Fruit fly (Drosophila melanogaster) whole organism, wandering third instar larva: ENCODE results near the gene CG6094.

Experiments
- foxo ChIP-seq, 2 experiments: fragments of 200-800 bp; sonication (Bioruptor generic); optimal IDR thresholded peaks; 2 replicates in 1 of 2; 3 replicates in 1 of 2; lab custom pipeline; 2016 to 2017; ENCODE audit warnings: missing biosample characterization in 2 of 2, missing genetic modification characterization in 2 of 2
- pan ChIP-seq: fragments of >200 bp; optimal IDR thresholded peaks from 2 replicates; lab custom pipeline; 2017
- sage ChIP-seq: fragments of 200-800 bp; sonication (Bioruptor generic); optimal IDR thresholded peaks from 2 replicates; lab custom pipeline; 2016; ENCODE audit warnings: missing biosample characterization, mild to moderate bottlenecking, missing genetic modification characterization

DNA sequence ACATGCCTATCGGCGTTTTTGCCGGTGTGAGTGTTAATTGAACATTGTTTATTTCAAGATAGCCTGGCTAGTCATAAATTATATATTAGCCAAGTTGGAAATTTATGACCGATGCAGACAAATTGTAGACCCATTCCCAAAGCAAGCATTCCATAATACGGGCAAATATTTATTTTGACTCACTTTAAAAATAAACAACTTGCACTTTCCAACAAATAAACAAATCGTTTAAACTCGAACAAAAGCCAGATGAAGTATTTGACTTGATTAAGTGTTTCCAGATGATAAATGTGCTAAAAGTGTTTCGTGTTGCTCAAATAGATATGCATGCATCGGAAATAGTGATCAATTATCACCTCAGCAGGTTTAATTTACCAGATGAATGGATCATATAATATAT is 11.4 kb upstream of the CG6094 start:
- no peak for TF ChIP-seq pan (lab: Kevin White, UChicago)
- TF ChIP-seq sage (GFP tag; lab: Kevin White, UChicago), result no peak
- no peak for TF ChIP-seq foxo (GFP tag; optimal IDR thresholded peaks at IDR 0.05; lab: Kevin White, UChicago)
